Worm (Caenorhabditis elegans) whole organism, L1 larva: ENCODE measurements around the gene F56F11.2.

Experiments used
- aha-1 ChIP-seq: fragments of 150-350 bp; optimal IDR thresholded peaks from 2 replicates; lab custom pipeline; 2014; ENCODE audit warnings: missing biosample characterization, missing genetic modification characterization
- alr-1 ChIP-seq: fragments of 200-800 bp; sonication (Bioruptor generic); optimal IDR thresholded peaks from 2 replicates; lab custom pipeline; 2018; ENCODE audit warnings: borderline replicate concordance, mild to moderate bottlenecking, missing genetic modification characterization, missing compliant biosample characterization
- ceh-63 ChIP-seq: fragments of 200-800 bp; sonication (Bioruptor generic); optimal IDR thresholded peaks from 2 replicates; lab custom pipeline; 2018; ENCODE audit warnings: mild to moderate bottlenecking, missing genetic modification characterization, missing compliant biosample characterization
- ceh-82 ChIP-seq, 3 experiments: fragments of 150-350 bp in 1 of 3; sonication (generic microtip) in 2 of 3; optimal IDR thresholded peaks; 2 replicates each; lab custom pipeline; 2014 to 2017; ENCODE audit warnings: missing biosample characterization in 3 of 3, missing genetic modification characterization in 3 of 3
- lir-3 ChIP-seq: sonication (generic microtip); optimal IDR thresholded peaks from 2 replicates; lab custom pipeline; 2016; ENCODE audit warnings: mild to moderate bottlenecking, missing genetic modification characterization, moderate library complexity, missing compliant biosample characterization; ENCODE audit not compliant: poor library complexity
- mep-1 ChIP-seq: fragments of 150-350 bp; optimal IDR thresholded peaks from 2 replicates; lab custom pipeline; 2014; ENCODE audit warnings: missing biosample characterization, missing genetic modification characterization
- nhr-19 ChIP-seq: fragments of 200-800 bp; sonication (Bioruptor generic); conservative IDR thresholded peaks from 2 replicates; pipeline ENCODE4 v1.3.6; 2022; ENCODE audit warnings: missing genetic modification characterization, missing compliant biosample characterization
- nhr-76 ChIP-seq: sonication (generic microtip); optimal IDR thresholded peaks from 2 replicates; lab custom pipeline; 2017; ENCODE audit warnings: missing biosample characterization, missing genetic modification characterization
- snpc-4 ChIP-seq: fragments of 150-350 bp; optimal IDR thresholded peaks from 2 replicates; lab custom pipeline; 2014; ENCODE audit warnings: missing biosample characterization, missing genetic modification characterization
- ztf-4 ChIP-seq: fragments of 150-350 bp; optimal IDR thresholded peaks from 2 replicates; lab custom pipeline; 2014; ENCODE audit warnings: missing biosample characterization, missing genetic modification characterization

DNA sequence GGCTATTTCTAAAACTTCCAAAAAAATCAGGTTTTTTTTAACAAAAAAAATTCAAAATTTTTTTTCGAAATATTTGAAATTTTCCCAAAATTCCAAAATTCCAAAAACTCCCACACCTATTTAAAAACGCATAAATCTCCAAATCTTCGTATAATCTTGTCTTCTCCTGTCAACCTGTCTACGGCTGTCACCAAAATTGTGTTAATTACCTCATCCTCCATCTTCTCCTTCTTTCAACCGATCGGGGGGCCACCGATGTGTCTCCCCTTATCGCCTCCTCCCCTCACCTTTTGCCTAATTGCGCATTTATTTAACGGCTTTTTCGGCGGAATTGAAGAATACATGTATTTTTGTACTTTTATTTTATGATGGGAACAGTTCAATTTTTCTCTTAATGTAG, 26.8 kb downstream of the F56F11.2 start:
- TF ChIP-seq nhr-19 (GFP tag; lab: Robert Waterston, UW) (no peak), lir-3 (no peak), mep-1 (tag; lab: Kevin White, UChicago) (no peak), nhr-76 (no peak), aha-1 (tag; lab: Kevin White, UChicago) (no peak), alr-1 (tag; lab: Kevin White, UChicago) (no peak), ztf-4 (tag; lab: Kevin White, UChicago) (no peak), snpc-4 (tag; lab: Kevin White, UChicago) (no peak), ceh-82 (tag; optimal IDR thresholded peaks at IDR 0.05; lab: Kevin White, UChicago) (no peak), ceh-63 (GFP tag; lab: Kevin White, UChicago) (no peak)
